Worm (Caenorhabditis elegans): ENCODE results near the gene srh-97.

srh-97 gene

DNA sequence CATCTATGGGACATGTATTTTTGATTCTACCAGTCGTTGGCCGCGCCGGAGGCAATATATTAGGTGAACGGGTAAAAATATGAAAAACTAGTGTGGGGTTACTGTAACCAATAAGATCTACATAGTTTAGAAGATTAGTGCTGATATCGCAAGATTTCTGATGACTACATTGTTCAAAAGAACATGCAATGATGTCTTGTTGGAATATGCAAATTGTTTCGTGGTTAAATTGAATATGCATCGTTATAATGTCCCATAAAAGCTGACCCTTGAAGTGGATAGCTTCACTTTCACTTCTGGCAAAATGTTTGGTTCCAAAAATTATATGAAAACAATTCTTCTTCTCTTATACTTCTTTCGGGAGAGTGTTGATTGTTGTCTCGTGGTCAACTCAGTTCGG, 27.6 kb downstream of the srh-97 start, which contains the start of gene F28B1.2:
TSS of gene F28B1.2 (plus strand) at position 301 of the 400 bp plus-strand sequence.
- TF ChIP-seq zag-1 (tag; optimal IDR thresholded peaks at IDR 0.05) (no peak), efl-1 (optimal IDR thresholded peaks at IDR 0.05) (no peak), efl-1 (GFP tag; optimal IDR thresholded peaks at IDR 0.05 in 1 of 2) (peak in 1 of 2 experiments; percentile 48)

DNA sequence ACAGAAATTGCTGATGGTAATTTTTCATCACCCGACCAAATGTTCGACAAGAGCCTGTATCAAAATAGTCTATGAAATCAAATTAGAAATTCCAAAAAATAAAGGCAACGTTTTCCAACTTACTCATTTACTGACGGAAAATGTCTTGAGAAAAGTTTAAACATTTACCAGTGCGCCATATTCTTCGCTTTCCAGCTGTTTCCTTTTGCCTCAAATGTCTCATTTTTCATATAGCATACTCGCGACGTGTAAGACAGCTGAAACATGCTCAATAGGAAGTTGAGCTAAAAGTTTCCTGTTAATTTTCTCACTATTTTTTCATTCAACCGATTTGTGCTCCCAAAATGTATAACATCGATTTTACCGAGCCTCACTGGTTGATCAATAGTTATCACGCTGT, 43.1 kb downstream of the srh-97 start, which contains the start of gene sri-66:
TSS of gene sri-66 (plus strand) at position 301 of the 400 bp plus-strand sequence.
- TF ChIP-seq jun-1 (tag; optimal IDR thresholded peaks at IDR 0.05) (no peak), tbx-2 (tag; optimal IDR thresholded peaks at IDR 0.05) (no peak), Y116A8C.19 (tag; optimal IDR thresholded peaks at IDR 0.05; ENCODE audit: borderline replicate concordance) (no peak), swsn-7 (tag; optimal IDR thresholded peaks at IDR 0.05) (no peak), lir-3 (tag; optimal IDR thresholded peaks at IDR 0.05; ENCODE audit: poor library complexity) (no peak), nhr-20 (tag; optimal IDR thresholded peaks at IDR 0.05) (no peak), dsc-1 (tag; optimal IDR thresholded peaks at IDR 0.05) (no peak), elt-3 (tag; optimal IDR thresholded peaks at IDR 0.05) (no peak)

DNA sequence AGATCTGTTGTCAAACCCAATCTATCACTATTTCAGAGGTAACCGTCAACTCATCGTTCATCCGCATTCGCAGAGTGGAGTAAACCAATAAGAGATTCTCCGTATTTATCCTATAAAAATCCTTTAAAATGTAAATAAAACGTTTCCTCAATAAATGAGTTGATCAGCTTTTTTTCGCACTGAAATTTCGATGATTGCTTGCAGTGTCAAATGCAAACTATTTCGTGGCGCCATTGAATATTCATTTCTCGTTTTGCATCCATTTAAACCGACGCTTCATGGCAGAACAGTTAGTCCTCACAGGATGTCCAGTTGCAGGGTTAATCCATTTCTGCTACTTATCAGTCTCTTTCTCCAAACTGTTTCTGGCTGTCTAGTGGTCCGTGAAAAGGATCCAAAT, 44.7 kb downstream of the srh-97 start, which contains the start of gene F28B1.9:
TSS of gene F28B1.9 (plus strand) at position 301 of the 400 bp plus-strand sequence.
- TF ChIP-seq hlh-4 (tag; optimal IDR thresholded peaks at IDR 0.05) (no peak), pag-3 (tag; optimal IDR thresholded peaks at IDR 0.05; ENCODE audit: borderline replicate concordance, insufficient read depth) (no peak), lin-13 (GFP tag; optimal IDR thresholded peaks at IDR 0.05) (no peak), ama-1 (optimal IDR thresholded peaks at IDR 0.05) (no peak), aly-2 (tag; optimal IDR thresholded peaks at IDR 0.05) (no peak), aha-1 (tag; optimal IDR thresholded peaks at IDR 0.05) (no peak), nhr-76 (tag; optimal IDR thresholded peaks at IDR 0.05) (no peak), elt-2 (tag; optimal IDR thresholded peaks at IDR 0.05) (no peak), grh-1 (GFP tag; IDR thresholded peaks at IDR 0.05) (no peak), ceh-63 (GFP tag; optimal IDR thresholded peaks at IDR 0.05) (no peak), nhr-84 (tag; optimal IDR thresholded peaks at IDR 0.05) (no peak), lin-14 (GFP tag; optimal IDR thresholded peaks at IDR 0.05) (no peak)

DNA sequence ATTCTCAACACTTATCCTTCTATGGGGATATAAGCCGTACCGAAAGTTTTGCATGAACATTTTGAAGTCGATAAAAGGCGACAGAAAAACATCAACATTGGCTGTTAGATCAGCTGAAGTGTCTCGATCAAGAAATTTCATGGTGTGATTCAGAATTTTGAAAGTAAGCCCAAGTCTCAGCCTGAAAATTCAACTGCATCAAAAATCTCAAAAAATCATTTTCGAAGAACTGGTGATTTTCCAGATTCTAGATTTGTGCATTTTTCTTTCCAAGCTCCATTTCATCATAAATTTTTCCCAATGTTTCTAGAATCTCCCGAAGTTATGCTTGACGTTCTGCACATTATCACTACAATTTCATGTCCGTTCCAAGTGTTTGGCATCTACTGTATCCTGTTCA, 47.8 kb downstream of the srh-97 start, which contains the start of gene srh-255:
TSS of gene srh-255 (plus strand) at position 301 of the 400 bp plus-strand sequence.
- no peak for TF ChIP-seq ceh-8 (GFP tag; optimal IDR thresholded peaks at IDR 0.05)
- TF ChIP-seq mab-9 (GFP tag; IDR thresholded peaks at IDR 0.05): no peak
- TF ChIP-seq lsy-2 (tag; optimal IDR thresholded peaks at IDR 0.05): no peak
- TF ChIP-seq sox-4 (tag; optimal IDR thresholded peaks at IDR 0.05): no peak
- no peak for TF ChIP-seq C04F5.9 (tag; optimal IDR thresholded peaks at IDR 0.05)
- TF ChIP-seq nhr-71 (tag; optimal IDR thresholded peaks at IDR 0.05): no peak
- TF ChIP-seq unc-130 (tag; optimal IDR thresholded peaks at IDR 0.05): no peak
- TF ChIP-seq zip-4 (GFP tag; optimal IDR thresholded peaks at IDR 0.05): no peak
- TF ChIP-seq ceh-82 (tag; optimal IDR thresholded peaks at IDR 0.05): no peak
- no peak for TF ChIP-seq pag-3 (tag; optimal IDR thresholded peaks at IDR 0.05; ENCODE audit: borderline replicate concordance, insufficient read depth)
- no peak for TF ChIP-seq ceh-63 (GFP tag; optimal IDR thresholded peaks at IDR 0.05)
- TF ChIP-seq mep-1 (tag; optimal IDR thresholded peaks at IDR 0.05): no peak
- TF ChIP-seq efl-3 (GFP tag; optimal IDR thresholded peaks at IDR 0.05): no peak
- no peak for TF ChIP-seq grh-1 (GFP tag; IDR thresholded peaks at IDR 0.05)
- TF ChIP-seq nhr-28 (tag; optimal IDR thresholded peaks at IDR 0.05): no peak
- no peak for TF ChIP-seq aly-2 (tag; optimal IDR thresholded peaks at IDR 0.05)
- TF ChIP-seq fos-1 (tag; optimal IDR thresholded peaks at IDR 0.05): no peak

DNA sequence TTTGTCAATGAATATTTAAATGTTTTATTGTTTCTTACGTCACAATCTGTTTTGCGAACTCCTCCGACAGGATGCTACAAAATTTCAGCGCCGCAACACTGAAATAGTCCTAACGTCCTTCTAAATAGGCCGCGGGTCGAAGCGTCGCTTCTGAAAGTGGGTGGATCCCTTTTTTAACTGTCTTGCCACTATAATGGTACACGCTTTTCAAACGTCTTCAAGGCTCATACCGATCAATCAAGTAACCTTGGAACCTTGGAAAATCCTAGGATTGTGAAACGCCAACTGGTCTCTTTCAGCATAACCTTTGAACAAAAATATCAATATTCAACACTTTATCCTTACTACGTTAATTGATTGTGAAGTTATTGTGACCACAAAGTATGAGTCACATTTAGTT, 49.7 kb downstream of the srh-97 start:
- no peak for TF ChIP-seq nhr-19 (GFP tag; conservative IDR thresholded peaks at IDR 0.05)
- TF ChIP-seq pag-3 (tag; optimal IDR thresholded peaks at IDR 0.05; ENCODE audit: borderline replicate concordance, insufficient read depth): no peak
- no peak for TF ChIP-seq zag-1 (tag; optimal IDR thresholded peaks at IDR 0.05)
- no peak for TF ChIP-seq ets-5 (GFP tag; IDR thresholded peaks at IDR 0.05)
- TF ChIP-seq nhr-85 (tag): no peak
- TF ChIP-seq hpl-2 (GFP tag; optimal IDR thresholded peaks at IDR 0.05): no peak
- no peak for TF ChIP-seq pqm-1 (tag; optimal IDR thresholded peaks at IDR 0.05)
- no peak for TF ChIP-seq ztf-4 (tag; optimal IDR thresholded peaks at IDR 0.05)

Measured in whole organism, L1 larva.